Worm (Caenorhabditis elegans) whole organism, L4/young adult: ENCODE measurements around the gene T25D1.2.

Source experiments
- dao-5 ChIP-seq: sonication (generic microtip); optimal IDR thresholded peaks from 2 replicates; lab custom pipeline; 2016; ENCODE audit warnings: missing genotype, missing genetic modification characterization, moderate library complexity, missing compliant biosample characterization
- him-1 ChIP-seq: sonication (generic microtip); optimal IDR thresholded peaks from 2 replicates; lab custom pipeline; 2016; ENCODE audit warnings: missing genotype, missing genetic modification reagents, missing genetic modification characterization, missing compliant biosample characterization

- TF ChIP-seq him-1 (tag; lab: Kevin White, UChicago), result no peak
- no peak for TF ChIP-seq dao-5 (tag; lab: Kevin White, UChicago)
These were observed 40.4 kb downstream of the T25D1.2 start for ce11 chrX:16555726-16556125.
